Fruit fly (Drosophila melanogaster): ENCODE data around the gene CG10713.

CG10713 gene

dm6 chr3L:13381160-13381559 is 53.9 kb downstream of the CG10713 start, which contains the start of gene CG14107:
Gene CG14107 (minus strand): TSS chr3L:13381346.
- TF ChIP-seq cnc (optimal IDR thresholded peaks at IDR 0.05) (no peak), CG11617 (GFP tag; optimal IDR thresholded peaks at IDR 0.05) (no peak), toe (GFP tag; optimal IDR thresholded peaks at IDR 0.05) (no peak), CG5204 (GFP tag; optimal IDR thresholded peaks at IDR 0.05) (no peak), Crg-1 (GFP tag; optimal IDR thresholded peaks at IDR 0.05) (no peak), tj (GFP tag; optimal IDR thresholded peaks at IDR 0.05) (no peak), cic (GFP tag; optimal IDR thresholded peaks at IDR 0.05) (no peak), pad (GFP tag; optimal IDR thresholded peaks at IDR 0.05) (no peak), CG12768 (GFP tag; optimal IDR thresholded peaks at IDR 0.05) (no peak), CG1620 (GFP tag; optimal IDR thresholded peaks at IDR 0.05) (no peak), CG7045 (GFP tag; optimal IDR thresholded peaks at IDR 0.05) (no peak), Hr96 (GFP tag; optimal IDR thresholded peaks at IDR 0.05) (no peak)
